Fruit fly (Drosophila melanogaster): Measurements from ENCODE around the gene aus.

The aus gene

dm6 chr3R:21360192-21360535, 10.8 kb upstream of the aus start (continued):
- TF ChIP-seq CG34224 (GFP tag; IDR thresholded peaks at IDR 0.05; ENCODE audit: partially characterized antibody) (0 out of 3 replicates have a peak, but pooled peaks have one; percentile 1), ash1 (GFP tag; optimal IDR thresholded peaks at IDR 0.05) (no peak), CG14667 (GFP tag; IDR thresholded peaks at IDR 0.05) (no peak)

dm6 chr3R:21359375-21360191, 10.2 kb upstream of the aus start:
- no peak for TF ChIP-seq CG18476 (GFP tag; optimal IDR thresholded peaks at IDR 0.05)
- peak; percentile 24 for TF ChIP-seq nmo (GFP tag; optimal IDR thresholded peaks at IDR 0.05)
- TF ChIP-seq CG9797 (GFP tag; optimal IDR thresholded peaks at IDR 0.05) = no peak
- TF ChIP-seq CG14710 (tag; optimal IDR thresholded peaks at IDR 0.05) = peak; percentile 33
- no peak for TF ChIP-seq onecut (GFP tag; IDR thresholded peaks at IDR 0.05)
- TF ChIP-seq Scr (GFP tag; IDR thresholded peaks at IDR 0.05; ENCODE audit: partially characterized antibody) = peak; percentile 79
- peak; percentile 31 for TF ChIP-seq Ets65A (GFP tag)
- TF ChIP-seq tna (GFP tag; IDR thresholded peaks at IDR 0.05; ENCODE audit: partially characterized antibody) = peak; percentile 63; the same call in 1 of the 2 replicates
- no peak for TF ChIP-seq CG5245 (GFP tag; optimal IDR thresholded peaks at IDR 0.05)
- no peak for TF ChIP-seq CG6813 (GFP tag; optimal IDR thresholded peaks at IDR 0.05)
- TF ChIP-seq CG34224 (GFP tag; IDR thresholded peaks at IDR 0.05; ENCODE audit: partially characterized antibody) = peak; percentile 61; the same call in 2 of the 3 replicates
- peak; percentile 76 for TF ChIP-seq Dref (GFP tag; IDR thresholded peaks at IDR 0.05)
- TF ChIP-seq Sry-δ (GFP tag; optimal IDR thresholded peaks at IDR 0.05) = peak; percentile 79
- no peak for TF ChIP-seq CG12219 (GFP tag; optimal IDR thresholded peaks at IDR 0.05)
- peak; percentile 57 for TF ChIP-seq inv (GFP tag; IDR thresholded peaks at IDR 0.05; ENCODE audit: partially characterized antibody)
- TF ChIP-seq CG11723 (GFP tag; optimal IDR thresholded peaks at IDR 0.05) = no peak
- TF ChIP-seq CG2712 (tag; optimal IDR thresholded peaks at IDR 0.05) = peak; percentile 4
- peak; percentile 61; the same call in 1 of the 3 replicates for TF ChIP-seq mld (GFP tag; IDR thresholded peaks at IDR 0.05; ENCODE audit: partially characterized antibody)
- TF ChIP-seq CG3995 (GFP tag; optimal IDR thresholded peaks at IDR 0.05) = peak; percentile 53
- TF ChIP-seq row (GFP tag; IDR thresholded peaks at IDR 0.05) = peak; percentile 66
- no peak for TF ChIP-seq CG3065 (GFP tag; optimal IDR thresholded peaks at IDR 0.05)
- peak; percentile 82 for TF ChIP-seq cg (GFP tag; optimal IDR thresholded peaks at IDR 0.05)
- peak; percentile 61 for TF ChIP-seq hbn (GFP tag; IDR thresholded peaks at IDR 0.05; ENCODE audit: partially characterized antibody)
- TF ChIP-seq Dp (GFP tag; optimal IDR thresholded peaks at IDR 0.05) = peak; percentile 10
- TF ChIP-seq CG2129 (GFP tag; IDR thresholded peaks at IDR 0.05; ENCODE audit: partially characterized antibody) = no peak; the same call in 1 of the 2 replicates
- TF ChIP-seq pzg (GFP tag; optimal IDR thresholded peaks at IDR 0.05) = peak; percentile 32
- peak; percentile 60; the same call in 1 of the 3 replicates for TF ChIP-seq hb (GFP tag; IDR thresholded peaks at IDR 0.05; ENCODE audit: partially characterized antibody)
- no peak for TF ChIP-seq Optix (GFP tag; IDR thresholded peaks at IDR 0.05)
- peak; percentile 47; the same call in 1 of the 2 replicates for TF ChIP-seq bbx (GFP tag; IDR thresholded peaks at IDR 0.05; ENCODE audit: partially characterized antibody)
- TF ChIP-seq Dfd (GFP tag; optimal IDR thresholded peaks at IDR 0.05) = no peak
- TF ChIP-seq knrl (GFP tag; IDR thresholded peaks at IDR 0.05; ENCODE audit: partially characterized antibody) = peak; percentile 61; the same call in 2 of the 3 replicates
- TF ChIP-seq CG8924 (tag; optimal IDR thresholded peaks at IDR 0.05) = peak; percentile 21
- TF ChIP-seq Bgb (GFP tag; IDR thresholded peaks at IDR 0.05; ENCODE audit: partially characterized antibody) = peak; percentile 66
- TF ChIP-seq tgo (GFP tag; IDR thresholded peaks at IDR 0.05) = no peak
- peak; percentile 97 for TF ChIP-seq MESR4 (GFP tag; optimal IDR thresholded peaks at IDR 0.05)
- TF ChIP-seq CG12659 (GFP tag; optimal IDR thresholded peaks at IDR 0.05) = peak; percentile 21
- TF ChIP-seq trem (tag; optimal IDR thresholded peaks at IDR 0.05) = peak; percentile 59
- no peak for TF ChIP-seq CG6683 (GFP tag; optimal IDR thresholded peaks at IDR 0.05)
- no peak for TF ChIP-seq CG10565 (GFP tag; optimal IDR thresholded peaks at IDR 0.05)
- peak; percentile 53; the same call in 2 of the 3 replicates for TF ChIP-seq CG14860 (GFP tag; IDR thresholded peaks at IDR 0.05; ENCODE audit: partially characterized antibody)
- TF ChIP-seq YL-1 (GFP tag; optimal IDR thresholded peaks at IDR 0.05) = peak; percentile 30
- 0 out of 3 replicates have a peak, but pooled peaks have one; percentile 13 for TF ChIP-seq CG11695 (GFP tag; IDR thresholded peaks at IDR 0.05)

Data from whole organism, embryonic.